Fruit fly (Drosophila melanogaster) whole organism, embryonic: ENCODE results near the gene CG33203.

Experiments
- ATbp ChIP-seq: fragments of 200-800 bp; sonication (Bioruptor generic); optimal IDR thresholded peaks from 2 replicates; lab custom pipeline; 2017; ENCODE audit warnings: missing biosample characterization, mild to moderate bottlenecking, missing genetic modification characterization, missing genetic modification reagents
- Ada2b ChIP-seq: fragments of 200-800 bp; sonication (Bioruptor generic); IDR thresholded peaks from 2 replicates; pipeline ENCODE4 v1.3.6; 2022; ENCODE audit warnings: missing biosample characterization, missing genetic modification characterization
- Adf1 ChIP-seq: fragments of 200-800 bp; sonication (Bioruptor generic); IDR thresholded peaks from 2 replicates; pipeline ENCODE4 v1.3.6; 2022; ENCODE audit warnings: missing biosample characterization, missing genetic modification characterization
- B-H2 ChIP-seq: fragments of 200-800 bp; sonication (Bioruptor generic); optimal IDR thresholded peaks from 2 replicates; lab custom pipeline; 2018; ENCODE audit warnings: missing biosample characterization, mild to moderate bottlenecking, missing genetic modification characterization
- BEAF-32 ChIP-seq: fragments of 200-800 bp; sonication (Bioruptor generic); optimal IDR thresholded peaks from 3 replicates; lab custom pipeline; 2017; ENCODE audit warnings: missing biosample characterization, missing genetic modification characterization, mild to moderate bottlenecking, moderate library complexity, missing genetic modification reagents
- Blimp-1 ChIP-seq: fragments of 200-800 bp; sonication (Bioruptor generic); optimal IDR thresholded peaks from 3 replicates; lab custom pipeline; 2018; ENCODE audit warnings: missing biosample characterization, missing genetic modification characterization, mild to moderate bottlenecking, moderate library complexity, missing genetic modification reagents
- CG1024 ChIP-seq: fragments of 200-800 bp; sonication (Bioruptor generic); IDR thresholded peaks from 2 replicates; pipeline ENCODE4 v1.3.6; 2022; ENCODE audit warnings: missing biosample characterization, missing genetic modification characterization
- CG11247 ChIP-seq: fragments of 200-800 bp; sonication (Bioruptor generic); IDR thresholded peaks from 2 replicates; pipeline ENCODE4 v1.3.6; 2022; ENCODE audit warnings: missing biosample characterization, missing genetic modification characterization
- CG15011 ChIP-seq: fragments of 200-800 bp; sonication (Bioruptor generic); optimal IDR thresholded peaks from 3 replicates; lab custom pipeline; 2018; ENCODE audit warnings: missing biosample characterization, mild to moderate bottlenecking, missing genetic modification characterization
- CG15696 ChIP-seq: fragments of 200-800 bp; sonication (Bioruptor generic); optimal IDR thresholded peaks from 2 replicates; lab custom pipeline; 2019; ENCODE audit warnings: missing biosample characterization, mild to moderate bottlenecking, missing genetic modification characterization, moderate library complexity
- CG17361 ChIP-seq: fragments of 200-800 bp; sonication (Bioruptor generic); IDR thresholded peaks from 3 replicates; pipeline ENCODE4 v1.3.6; 2022; ENCODE audit warnings: missing biosample characterization, missing genetic modification characterization
- CG18599 ChIP-seq: fragments of 200-800 bp; sonication (Bioruptor generic); optimal IDR thresholded peaks from 3 replicates; lab custom pipeline; 2017; ENCODE audit warnings: missing biosample characterization, missing genetic modification characterization, mild to moderate bottlenecking, moderate library complexity, missing genetic modification reagents
- CG18619 ChIP-seq: fragments of 200-800 bp; sonication (Bioruptor generic); optimal IDR thresholded peaks from 3 replicates; lab custom pipeline; 2017; ENCODE audit warnings: missing biosample characterization, mild to moderate bottlenecking, missing genetic modification characterization
- CG18764 ChIP-seq: fragments of 200-800 bp; sonication (Bioruptor generic); optimal IDR thresholded peaks from 3 replicates; lab custom pipeline; 2016; ENCODE audit warnings: missing biosample characterization, missing genetic modification characterization
- CG2712 ChIP-seq: fragments of 200-800 bp; optimal IDR thresholded peaks from 3 replicates; lab custom pipeline; 2019; ENCODE audit warnings: missing biosample characterization, mild to moderate bottlenecking, missing genetic modification characterization, moderate library complexity
- CG32772 ChIP-seq: fragments of 200-800 bp; sonication (Bioruptor generic); IDR thresholded peaks from 2 replicates; pipeline ENCODE4 v1.3.6; 2022; ENCODE audit warnings: missing biosample characterization, missing genetic modification characterization
- CG34422 ChIP-seq: fragments of 200-800 bp; sonication (Bioruptor generic); IDR thresholded peaks from 3 replicates; pipeline ENCODE4 v1.3.6; 2022; ENCODE audit warnings: missing biosample characterization, missing genetic modification characterization
- CG4707 ChIP-seq: fragments of 200-800 bp; sonication (Bioruptor generic); optimal IDR thresholded peaks from 2 replicates; lab custom pipeline; 2018; ENCODE audit warnings: missing biosample characterization, mild to moderate bottlenecking, missing genetic modification characterization, moderate library complexity
- CG6254 ChIP-seq: fragments of 200-800 bp; sonication (Bioruptor generic); optimal IDR thresholded peaks from 3 replicates; lab custom pipeline; 2017; ENCODE audit warnings: mild to moderate bottlenecking, missing biosample characterization, missing genetic modification reagents, missing genetic modification characterization
- CG6683 ChIP-seq: fragments of 200-800 bp; sonication (Bioruptor generic); optimal IDR thresholded peaks from 2 replicates; lab custom pipeline; 2017; ENCODE audit warnings: missing biosample characterization, mild to moderate bottlenecking, missing genetic modification characterization, missing genetic modification reagents
- CG8388 ChIP-seq: fragments of 200-800 bp; sonication (Bioruptor generic); optimal IDR thresholded peaks from 2 replicates; lab custom pipeline; 2019; ENCODE audit warnings: missing biosample characterization, mild to moderate bottlenecking, missing genetic modification characterization, moderate library complexity
- CG8765 ChIP-seq: fragments of 200-800 bp; sonication (Bioruptor generic); IDR thresholded peaks from 2 replicates; pipeline ENCODE4 v1.3.6; 2022; ENCODE audit warnings: missing biosample characterization, missing genetic modification characterization
- Dip3 ChIP-seq: fragments of 200-800 bp; sonication (Bioruptor generic); optimal IDR thresholded peaks from 3 replicates; lab custom pipeline; 2016; ENCODE audit warnings: missing biosample characterization, missing genetic modification characterization
- HmgZ ChIP-seq: fragments of 200-800 bp; sonication (Bioruptor generic); optimal IDR thresholded peaks from 2 replicates; lab custom pipeline; 2018; ENCODE audit warnings: missing biosample characterization, mild to moderate bottlenecking, missing genetic modification characterization
- Hmr ChIP-seq: fragments of 200-800 bp; sonication (Bioruptor generic); optimal IDR thresholded peaks from 3 replicates; lab custom pipeline; 2017; ENCODE audit warnings: mild to moderate bottlenecking, missing biosample characterization, missing genetic modification reagents, missing genetic modification characterization
- Lhr ChIP-seq: fragments of 200-800 bp; sonication (Bioruptor generic); optimal IDR thresholded peaks from 3 replicates; lab custom pipeline; 2017; ENCODE audit warnings: mild to moderate bottlenecking, missing biosample characterization, missing genetic modification reagents, missing genetic modification characterization
- MESR4 ChIP-seq: fragments of 200-800 bp; sonication (Bioruptor generic); optimal IDR thresholded peaks from 2 replicates; lab custom pipeline; 2018; ENCODE audit warnings: missing biosample characterization, mild to moderate bottlenecking, missing genetic modification characterization, moderate library complexity
- NfI ChIP-seq: fragments of 200-800 bp; sonication (Bioruptor generic); optimal IDR thresholded peaks from 3 replicates; lab custom pipeline; 2018; ENCODE audit warnings: missing biosample characterization, mild to moderate bottlenecking, missing genetic modification characterization, moderate library complexity
- Side ChIP-seq: fragments of 200-800 bp; sonication (Bioruptor generic); optimal IDR thresholded peaks from 2 replicates; lab custom pipeline; 2016; ENCODE audit warnings: missing biosample characterization, missing genetic modification characterization
- YL-1 ChIP-seq: fragments of 200-800 bp; sonication (Bioruptor generic); optimal IDR thresholded peaks from 3 replicates; lab custom pipeline; 2017; ENCODE audit warnings: missing biosample characterization, mild to moderate bottlenecking, missing genetic modification characterization
- ab ChIP-seq: fragments of 200-800 bp; sonication (Bioruptor generic); optimal IDR thresholded peaks from 2 replicates; lab custom pipeline; 2016; ENCODE audit warnings: missing biosample characterization, missing genetic modification characterization
- bbx ChIP-seq: fragments of 200-800 bp; sonication (Bioruptor generic); IDR thresholded peaks from 2 replicates; pipeline ENCODE4 v1.3.6; 2022; ENCODE audit warnings: missing biosample characterization, missing genetic modification characterization; ENCODE audit not compliant: partially characterized antibody
- crp ChIP-seq, 2 experiments: fragments of 200-800 bp; sonication (Bioruptor generic); optimal IDR thresholded peaks; 2 replicates in 1 of 2; 3 replicates in 1 of 2; lab custom pipeline; 2017; ENCODE audit warnings: missing biosample characterization in 2 of 2, missing genetic modification characterization in 2 of 2, mild to moderate bottlenecking in 1 of 2, moderate library complexity in 1 of 2
- dysf ChIP-seq: fragments of 200-800 bp; sonication (Bioruptor generic); IDR thresholded peaks from 3 replicates; pipeline ENCODE4 v1.3.6; 2022; ENCODE audit warnings: missing biosample characterization, missing genetic modification characterization
- eve ChIP-seq, 2 experiments: fragments of >200 bp; optimal IDR thresholded peaks; 2 replicates each; lab custom pipeline; 2017; ENCODE audit warnings: missing biosample characterization in 2 of 2, missing genetic modification characterization in 2 of 2
- fru ChIP-seq: fragments of >200 bp; optimal IDR thresholded peaks from 2 replicates; lab custom pipeline; 2017
- gsb ChIP-seq: fragments of 200-800 bp; sonication (Bioruptor generic); IDR thresholded peaks from 2 replicates; pipeline ENCODE4 v1.3.6; 2022; ENCODE audit warnings: missing biosample characterization, missing genetic modification characterization
- hbn ChIP-seq: fragments of 200-800 bp; sonication (Bioruptor generic); IDR thresholded peaks from 2 replicates; pipeline ENCODE4 v1.3.6; 2022; ENCODE audit warnings: missing biosample characterization, missing genetic modification characterization; ENCODE audit not compliant: partially characterized antibody
- insv ChIP-seq, 2 experiments: fragments of 200-800 bp; sonication (Bioruptor generic); optimal IDR thresholded peaks; 3 replicates each; lab custom pipeline; 2016 to 2018; ENCODE audit warnings: missing biosample characterization in 2 of 2, missing genetic modification characterization in 2 of 2
- lmd ChIP-seq: fragments of 200-800 bp; sonication (Bioruptor generic); IDR thresholded peaks from 2 replicates; pipeline ENCODE4 v1.3.6; 2022; ENCODE audit warnings: missing biosample characterization, missing genetic modification characterization
- nom ChIP-seq: fragments of 200-800 bp; sonication (Bioruptor generic); optimal IDR thresholded peaks from 2 replicates; lab custom pipeline; 2017; ENCODE audit warnings: missing biosample characterization, missing genetic modification characterization, mild to moderate bottlenecking, moderate library complexity, missing genetic modification reagents
- odd ChIP-seq: fragments of 200-800 bp; sonication (Bioruptor generic); optimal IDR thresholded peaks from 2 replicates; lab custom pipeline; 2017; ENCODE audit warnings: missing biosample characterization, mild to moderate bottlenecking, missing genetic modification characterization
- rib ChIP-seq: fragments of 200-800 bp; sonication (Bioruptor generic); IDR thresholded peaks from 2 replicates; pipeline ENCODE4 v1.3.6; 2022; ENCODE audit warnings: missing biosample characterization, missing genetic modification characterization
- sens-2 ChIP-seq: fragments of 200-800 bp; sonication (Bioruptor generic); IDR thresholded peaks from 2 replicates; pipeline ENCODE4 v1.3.6; 2022; ENCODE audit warnings: missing biosample characterization, missing genetic modification characterization
- tap ChIP-seq: fragments of 200-800 bp; optimal IDR thresholded peaks from 3 replicates; lab custom pipeline; 2019; ENCODE audit warnings: missing biosample characterization, mild to moderate bottlenecking, missing genetic modification characterization, moderate library complexity
- trem ChIP-seq: fragments of 200-800 bp; optimal IDR thresholded peaks from 3 replicates; lab custom pipeline; 2019; ENCODE audit warnings: missing biosample characterization, mild to moderate bottlenecking, missing genetic modification characterization, moderate library complexity
- unc-4 ChIP-seq: fragments of 200-800 bp; sonication (Bioruptor generic); IDR thresholded peaks from 2 replicates; pipeline ENCODE4 v1.3.6; 2022; ENCODE audit warnings: missing biosample characterization, missing genetic modification characterization; ENCODE audit not compliant: partially characterized antibody
- usp ChIP-seq: fragments of >200 bp; optimal IDR thresholded peaks from 2 replicates; lab custom pipeline; 2017; ENCODE audit warnings: missing biosample characterization, missing genetic modification characterization

Gene CG33203

dm6 chr3R:28888561-28889426 lies 1.3 kb upstream of the CG33203 start (continued):
- peak; percentile 81 for TF ChIP-seq dysf (GFP tag; lab: Robert Waterston, UW)
- TF ChIP-seq ATbp (GFP tag; lab: Kevin White, UChicago) = peak; percentile 57
- TF ChIP-seq CG6683 (GFP tag; lab: Kevin White, UChicago) = peak; percentile 63
- peak; percentile 38; the same call in 1 of the 2 replicates for TF ChIP-seq CG8765
- TF ChIP-seq tap = peak; percentile 65
- TF ChIP-seq Adf1 (GFP tag; lab: Robert Waterston, UW) = peak; percentile 62
- TF ChIP-seq unc-4 (GFP tag; lab: Robert Waterston, UW) = no peak
- TF ChIP-seq nom (GFP tag; lab: Kevin White, UChicago) = peak; percentile 75
- TF ChIP-seq CG8388 = peak; percentile 59
- peak; percentile 71 for TF ChIP-seq Blimp-1 (GFP tag; lab: Kevin White, UChicago)
- peak; percentile 87 for TF ChIP-seq HmgZ (tag; lab: Kevin White, UChicago)
- TF ChIP-seq gsb = 0 out of 2 replicates have a peak, but pooled peaks have one; percentile 35
- TF ChIP-seq NfI = peak; percentile 88
- TF ChIP-seq sens-2 = no peak
- peak; percentile 80 for TF ChIP-seq CG18619 (GFP tag; lab: Kevin White, UChicago)
- TF ChIP-seq CG18764 = peak; percentile 85
- TF ChIP-seq eve (GFP tag; optimal IDR thresholded peaks at IDR 0.05; lab: Kevin White, UChicago) = no peak
- peak; percentile 74 for TF ChIP-seq lmd (GFP tag; lab: Robert Waterston, UW)
- TF ChIP-seq trem (tag; lab: Kevin White, UChicago) = peak; percentile 54
- peak; percentile 75 for TF ChIP-seq CG15696 (tag; lab: Kevin White, UChicago)
- TF ChIP-seq bbx = no peak
- TF ChIP-seq Dip3 = peak; percentile 92
- peak; percentile 72 for TF ChIP-seq CG2712 (tag; lab: Kevin White, UChicago)
- peak; percentile 81 for TF ChIP-seq CG17361
- peak; percentile 58 for TF ChIP-seq odd (GFP tag; lab: Kevin White, UChicago)
- TF ChIP-seq BEAF-32 (GFP tag; lab: Kevin White, UChicago) = peak; percentile 39
- TF ChIP-seq usp = no peak
- TF ChIP-seq MESR4 (GFP tag; lab: Kevin White, UChicago) = peak; percentile 67
- TF ChIP-seq CG18599 = peak; percentile 91
- TF ChIP-seq CG6254 = peak; percentile 15
- peak; percentile 46; the same call in 1 of the 3 replicates for TF ChIP-seq CG34422 (GFP tag; lab: Robert Waterston, UW)
- peak; percentile 80 for TF ChIP-seq Side (GFP tag; lab: Kevin White, UChicago)
- TF ChIP-seq YL-1 (GFP tag; lab: Kevin White, UChicago) = peak; percentile 74
- TF ChIP-seq CG1024 (GFP tag; lab: Robert Waterston, UW) = 0 out of 2 replicates have a peak, but pooled peaks have one; percentile 31
- TF ChIP-seq B-H2 (GFP tag; lab: Kevin White, UChicago) = peak; percentile 83
- peak; percentile 55 for TF ChIP-seq ab (GFP tag; lab: Kevin White, UChicago)
- peak; percentile 17 for TF ChIP-seq Lhr (GFP tag; lab: Kevin White, UChicago)
- peak in 1 of 2 experiments; percentile 83 for TF ChIP-seq crp (GFP tag; optimal IDR thresholded peaks at IDR 0.05; lab: Kevin White, UChicago)
- peak; percentile 59 for TF ChIP-seq CG32772 (GFP tag; lab: Robert Waterston, UW)
- TF ChIP-seq CG11247 (GFP tag; lab: Robert Waterston, UW) = peak; percentile 81
- no peak; the same call in 1 of the 2 replicates for TF ChIP-seq rib (GFP tag; lab: Robert Waterston, UW)
- peak; percentile 86 for TF ChIP-seq Hmr (GFP tag; lab: Kevin White, UChicago)
- peak in 1 of 2 experiments; percentile 30 for TF ChIP-seq insv (GFP tag; optimal IDR thresholded peaks at IDR 0.05; lab: Kevin White, UChicago)
- no peak for TF ChIP-seq fru (lab: Kevin White, UChicago)
- TF ChIP-seq hbn (GFP tag; lab: Robert Waterston, UW) = no peak
- TF ChIP-seq Ada2b (GFP tag; lab: Robert Waterston, UW) = peak; percentile 62
- no peak for TF ChIP-seq CG4707 (GFP tag; lab: Kevin White, UChicago)
- TF ChIP-seq CG15011 = peak; percentile 57
